Worm (Caenorhabditis elegans) whole organism, L1 larva: ENCODE results near the gene M05D6.3.

Source experiments
- F16B12.6 ChIP-seq: fragments of 150-350 bp; optimal IDR thresholded peaks from 2 replicates; lab custom pipeline; 2014; ENCODE audit warnings: missing biosample characterization, missing genetic modification characterization
- aha-1 ChIP-seq: fragments of 150-350 bp; optimal IDR thresholded peaks from 2 replicates; lab custom pipeline; 2014; ENCODE audit warnings: missing biosample characterization, missing genetic modification characterization
- alr-1 ChIP-seq: fragments of 200-800 bp; sonication (Bioruptor generic); optimal IDR thresholded peaks from 2 replicates; lab custom pipeline; 2018; ENCODE audit warnings: borderline replicate concordance, mild to moderate bottlenecking, missing genetic modification characterization, missing compliant biosample characterization
- aly-2 ChIP-seq: fragments of 150-350 bp; optimal IDR thresholded peaks from 2 replicates; lab custom pipeline; 2014; ENCODE audit warnings: missing biosample characterization, missing genetic modification characterization
- ama-1 ChIP-seq: fragments of 150-350 bp; optimal IDR thresholded peaks from 2 replicates; lab custom pipeline; 2014
- blmp-1 ChIP-seq: fragments of 150-350 bp; optimal IDR thresholded peaks from 2 replicates; lab custom pipeline; 2014; ENCODE audit warnings: missing biosample characterization, missing genetic modification characterization
- ceh-63 ChIP-seq: fragments of 200-800 bp; sonication (Bioruptor generic); optimal IDR thresholded peaks from 2 replicates; lab custom pipeline; 2018; ENCODE audit warnings: mild to moderate bottlenecking, missing genetic modification characterization, missing compliant biosample characterization
- dpl-1 ChIP-seq, 3 experiments: fragments of 150-350 bp in 2 of 3; sonication (generic microtip) in 1 of 3; optimal IDR thresholded peaks; 2 replicates each; lab custom pipeline; 2014 to 2017; ENCODE audit warnings: missing biosample characterization in 3 of 3, missing genetic modification characterization in 3 of 3, missing genetic modification reagents in 3 of 3
- dsc-1 ChIP-seq: sonication (generic microtip); optimal IDR thresholded peaks from 2 replicates; lab custom pipeline; 2016; ENCODE audit warnings: mild to moderate bottlenecking, missing genetic modification characterization, missing compliant biosample characterization
- efl-1 ChIP-seq, 4 experiments: fragments of 150-350 bp; optimal IDR thresholded peaks in 3 of 4; peaks in 1 of 4; 1 replicate in 1 of 4; 2 replicates in 3 of 4; lab custom pipeline; 2014; ENCODE audit warnings: missing biosample characterization in 2 of 4, missing genetic modification characterization in 2 of 4, missing genetic modification reagents in 2 of 4
- elt-2 ChIP-seq: sonication (generic microtip); optimal IDR thresholded peaks from 2 replicates; lab custom pipeline; 2016; ENCODE audit warnings: missing genetic modification characterization, mild to moderate bottlenecking, inconsistent platforms, missing compliant biosample characterization, missing genetic modification reagents
- elt-3 ChIP-seq, 6 experiments: fragments of 150-350 bp in 1 of 6; sonication (generic microtip); optimal IDR thresholded peaks; 2 replicates each; lab custom pipeline; 2017 to 2018; ENCODE audit warnings: missing biosample characterization in 6 of 6, missing genetic modification characterization in 6 of 6, inconsistent platforms in 1 of 6
- hlh-17 ChIP-seq: fragments of 200-800 bp; sonication (Bioruptor generic); optimal IDR thresholded peaks from 2 replicates; lab custom pipeline; 2018; ENCODE audit warnings: missing genetic modification characterization, mild to moderate bottlenecking, missing compliant biosample characterization, moderate library complexity, borderline replicate concordance
- lin-14 ChIP-seq: fragments of 200-800 bp; sonication (Bioruptor generic); optimal IDR thresholded peaks from 2 replicates; lab custom pipeline; 2018; ENCODE audit warnings: mild to moderate bottlenecking, missing genetic modification characterization, moderate library complexity, missing compliant biosample characterization
- lin-35 ChIP-seq, 2 experiments: fragments of 150-350 bp; optimal IDR thresholded peaks; 2 replicates each; lab custom pipeline; 2014; ENCODE audit warnings: missing biosample characterization in 2 of 2, missing genetic modification characterization in 2 of 2, missing genetic modification reagents in 2 of 2
- lsy-2 ChIP-seq, 2 experiments: fragments of 150-350 bp; optimal IDR thresholded peaks; 2 replicates each; lab custom pipeline; 2014; ENCODE audit warnings: missing biosample characterization in 2 of 2, missing genetic modification characterization in 2 of 2
- mdl-1 ChIP-seq, 2 experiments: fragments of 150-350 bp; optimal IDR thresholded peaks; 2 replicates each; lab custom pipeline; 2014 to 2017; ENCODE audit warnings: missing biosample characterization in 2 of 2, missing genetic modification characterization in 2 of 2, inconsistent platforms in 1 of 2
- mef-2 ChIP-seq: fragments of 150-350 bp; optimal IDR thresholded peaks from 2 replicates; lab custom pipeline; 2014; ENCODE audit warnings: missing biosample characterization, missing genetic modification characterization
- nhr-19 ChIP-seq: fragments of 200-800 bp; sonication (Bioruptor generic); conservative IDR thresholded peaks from 2 replicates; pipeline ENCODE4 v1.3.6; 2022; ENCODE audit warnings: missing genetic modification characterization, missing compliant biosample characterization
- nhr-20 ChIP-seq: sonication (generic microtip); optimal IDR thresholded peaks from 2 replicates; lab custom pipeline; 2016; ENCODE audit warnings: mild to moderate bottlenecking, missing genetic modification characterization, missing compliant biosample characterization
- nhr-47 ChIP-seq: sonication (generic microtip); optimal IDR thresholded peaks from 2 replicates; lab custom pipeline; 2016; ENCODE audit warnings: mild to moderate bottlenecking, missing genetic modification characterization, moderate library complexity, missing compliant biosample characterization
- nhr-71 ChIP-seq: sonication (generic microtip); optimal IDR thresholded peaks from 2 replicates; lab custom pipeline; 2016; ENCODE audit warnings: mild to moderate bottlenecking, missing genetic modification characterization, moderate library complexity, missing compliant biosample characterization
- nhr-77 ChIP-seq: fragments of 150-350 bp; optimal IDR thresholded peaks from 2 replicates; lab custom pipeline; 2014; ENCODE audit warnings: missing biosample characterization, missing genetic modification characterization
- nhr-85 ChIP-seq: sonication (generic microtip); peaks from one replicate; lab custom pipeline; 2016; ENCODE audit warnings: missing genetic modification characterization, inconsistent platforms, missing compliant biosample characterization
- nhr-90 ChIP-seq: sonication (generic microtip); optimal IDR thresholded peaks from 2 replicates; lab custom pipeline; 2016; ENCODE audit warnings: mild to moderate bottlenecking, missing genetic modification characterization, missing compliant biosample characterization; ENCODE audit not compliant: poor library complexity
- pqm-1 ChIP-seq: sonication (generic microtip); optimal IDR thresholded peaks from 3 replicates; lab custom pipeline; 2017; ENCODE audit warnings: missing biosample characterization, missing genetic modification characterization
- rnt-1 ChIP-seq: sonication (generic microtip); optimal IDR thresholded peaks from 2 replicates; lab custom pipeline; 2016; ENCODE audit warnings: mild to moderate bottlenecking, missing genetic modification characterization, moderate library complexity, missing compliant biosample characterization
- snu-23 ChIP-seq: sonication (generic microtip); optimal IDR thresholded peaks from 2 replicates; lab custom pipeline; 2016; ENCODE audit warnings: missing genetic modification characterization, missing compliant biosample characterization
- sup-37 ChIP-seq: fragments of 200-800 bp; sonication (Bioruptor generic); optimal IDR thresholded peaks from 2 replicates; lab custom pipeline; 2018; ENCODE audit warnings: mild to moderate bottlenecking, missing genetic modification characterization, missing compliant biosample characterization
- tbx-2 ChIP-seq: sonication (generic microtip); optimal IDR thresholded peaks from 2 replicates; lab custom pipeline; 2016; ENCODE audit warnings: missing genetic modification characterization, missing compliant biosample characterization
- vab-15 ChIP-seq: sonication (generic microtip); optimal IDR thresholded peaks from 2 replicates; lab custom pipeline; 2017; ENCODE audit warnings: missing genotype, mild to moderate bottlenecking, missing genetic modification characterization, missing compliant biosample characterization
- xbp-1 ChIP-seq: sonication (generic microtip); optimal IDR thresholded peaks from 2 replicates; lab custom pipeline; 2016; ENCODE audit warnings: missing genetic modification characterization, missing compliant biosample characterization
- zag-1 ChIP-seq: fragments of 150-350 bp; optimal IDR thresholded peaks from 2 replicates; lab custom pipeline; 2014; ENCODE audit warnings: missing biosample characterization, missing genetic modification characterization
- zip-4 ChIP-seq: fragments of 200-800 bp; sonication (Bioruptor generic); optimal IDR thresholded peaks from 2 replicates; lab custom pipeline; 2018; ENCODE audit warnings: mild to moderate bottlenecking, missing genetic modification characterization, moderate library complexity, missing compliant biosample characterization
- ztf-4 ChIP-seq: fragments of 150-350 bp; optimal IDR thresholded peaks from 2 replicates; lab custom pipeline; 2014; ENCODE audit warnings: missing biosample characterization, missing genetic modification characterization

The M05D6.3 gene

ce11 chrII:8485603-8486002, 10.0 kb downstream of the M05D6.3 start, which contains the start of gene gbh-2:
TSS of gene gbh-2 (plus strand) at chrII:8485879.
- peak; percentile 69 for TF ChIP-seq nhr-85 (tag; lab: Kevin White, UChicago)
- TF ChIP-seq F16B12.6 (tag; lab: Kevin White, UChicago), result no peak
- TF ChIP-seq lin-35 (GFP tag; optimal IDR thresholded peaks at IDR 0.05; lab: Kevin White, UChicago), result peak in 1 of 2 experiments; percentile 72
- TF ChIP-seq lin-14 (GFP tag; lab: Kevin White, UChicago), result peak; percentile 59
- peak; percentile 39 for TF ChIP-seq blmp-1
- TF ChIP-seq nhr-77 (tag; lab: Kevin White, UChicago), result no peak
- TF ChIP-seq zag-1 (tag; lab: Kevin White, UChicago), result no peak
- TF ChIP-seq mdl-1 (tag; optimal IDR thresholded peaks at IDR 0.05; lab: Kevin White, UChicago), result no peak
- TF ChIP-seq ztf-4, result no peak
- no peak for TF ChIP-seq alr-1 (tag; lab: Kevin White, UChicago)
- peak; percentile 48 for TF ChIP-seq snu-23 (GFP tag; lab: Kevin White, UChicago)
- TF ChIP-seq elt-2 (tag; lab: Kevin White, UChicago), result peak; percentile 89
- no peak for TF ChIP-seq sup-37 (GFP tag; lab: Kevin White, UChicago)
- TF ChIP-seq lsy-2 (tag; optimal IDR thresholded peaks at IDR 0.05; lab: Kevin White, UChicago), result peak; percentile 6 to 41
- TF ChIP-seq nhr-20 (tag; lab: Kevin White, UChicago), result peak; percentile 90
- peak; percentile 21 for TF ChIP-seq tbx-2 (tag; lab: Kevin White, UChicago)
- TF ChIP-seq nhr-71, result peak; percentile 86
- peak; percentile 25 for TF ChIP-seq nhr-47 (tag; lab: Kevin White, UChicago)
- no peak for TF ChIP-seq vab-15 (tag; lab: Kevin White, UChicago)
- no peak for TF ChIP-seq aha-1 (tag; lab: Kevin White, UChicago)
- TF ChIP-seq nhr-19 (GFP tag; lab: Robert Waterston, UW), result peak; percentile 34; the same call in 1 of the 2 replicates
- TF ChIP-seq aly-2 (tag; lab: Kevin White, UChicago), result no peak
- no peak for TF ChIP-seq ama-1 (lab: Kevin White, UChicago)
- TF ChIP-seq nhr-90 (tag; lab: Kevin White, UChicago), result peak; percentile 44
- TF ChIP-seq dpl-1 (GFP tag; optimal IDR thresholded peaks at IDR 0.05; lab: Kevin White, UChicago), result no peak
- TF ChIP-seq elt-3 (tag; optimal IDR thresholded peaks at IDR 0.05; lab: Kevin White, UChicago), result peak in 2 of 6 experiments; percentile 64 to 67
- TF ChIP-seq efl-1 (optimal IDR thresholded peaks at IDR 0.05; lab: Kevin White, UChicago), result no peak
- TF ChIP-seq efl-1 (GFP tag; optimal IDR thresholded peaks at IDR 0.05 in 1 of 2; lab: Kevin White, UChicago), result peak in 1 of 2 experiments; percentile 79

ce11 chrII:8488123-8488522, 12.6 kb downstream of the M05D6.3 start:
- TF ChIP-seq efl-1 (optimal IDR thresholded peaks at IDR 0.05; lab: Kevin White, UChicago), result no peak
- peak in 1 of 2 experiments; percentile 68 for TF ChIP-seq efl-1 (GFP tag; optimal IDR thresholded peaks at IDR 0.05 in 1 of 2; lab: Kevin White, UChicago)
- TF ChIP-seq sup-37 (GFP tag; lab: Kevin White, UChicago), result no peak

- no peak for TF ChIP-seq hlh-17 (GFP tag; lab: Kevin White, UChicago)
- peak; percentile 64 for TF ChIP-seq blmp-1
These were observed 18.7 kb downstream of the M05D6.3 start, which contains the start of gene M05D6.9 for ce11 chrII:8494228-8494717. TSS of gene M05D6.9 (plus strand) at chrII:8494278.

- TF ChIP-seq xbp-1 (tag; lab: Kevin White, UChicago), result no peak
- no peak for TF ChIP-seq mef-2 (tag; lab: Kevin White, UChicago)
- TF ChIP-seq ceh-63 (GFP tag; lab: Kevin White, UChicago), result no peak
- peak; percentile 74 for TF ChIP-seq lin-14 (GFP tag; lab: Kevin White, UChicago)
- peak; percentile 28 for TF ChIP-seq nhr-71
- 0 out of 2 replicates have a peak, but pooled peaks have one; percentile 31 for TF ChIP-seq nhr-19 (GFP tag; lab: Robert Waterston, UW)
- TF ChIP-seq rnt-1 (tag; lab: Kevin White, UChicago), result peak; percentile 56
- peak in 1 of 2 experiments; percentile 25 for TF ChIP-seq lsy-2 (tag; optimal IDR thresholded peaks at IDR 0.05; lab: Kevin White, UChicago)
- no peak for TF ChIP-seq dsc-1 (tag; lab: Kevin White, UChicago)
- no peak for TF ChIP-seq efl-1 (optimal IDR thresholded peaks at IDR 0.05; lab: Kevin White, UChicago)
- peak in 1 of 2 experiments; percentile 58 for TF ChIP-seq efl-1 (GFP tag; optimal IDR thresholded peaks at IDR 0.05 in 1 of 2; lab: Kevin White, UChicago)
- no peak for TF ChIP-seq zip-4 (GFP tag; lab: Kevin White, UChicago)
- no peak for TF ChIP-seq snu-23 (GFP tag; lab: Kevin White, UChicago)
- TF ChIP-seq pqm-1 (tag; lab: Kevin White, UChicago), result no peak
These were observed 20.6 kb downstream of the M05D6.3 start for ce11 chrII:8496184-8496583.
